Fruit fly (Drosophila melanogaster): ENCODE data around the gene Tep3.

The Tep3 gene

dm6 chr2L:7702383-7703188, at the start of gene Tep3:
Gene Tep3 (plus strand): TSS chr2L:7702805.
- TF ChIP-seq CG17806 (tag; optimal IDR thresholded peaks at IDR 0.05): peak; percentile 51
- peak; percentile 58 for TF ChIP-seq CG14655 (GFP tag; optimal IDR thresholded peaks at IDR 0.05)
- peak; percentile 79 for TF ChIP-seq D1 (tag; optimal IDR thresholded peaks at IDR 0.05)
- peak; percentile 48 for TF ChIP-seq CG8301 (tag; optimal IDR thresholded peaks at IDR 0.05)
- TF ChIP-seq CG32121 (GFP tag; IDR thresholded peaks at IDR 0.05): peak; percentile 16; the same call in 1 of the 2 replicates
- 0 out of 2 replicates have a peak, but pooled peaks have one; percentile 29 for TF ChIP-seq Ets98B (GFP tag; IDR thresholded peaks at IDR 0.05)
- peak; percentile 28 for TF ChIP-seq CG15710 (tag; optimal IDR thresholded peaks at IDR 0.05)
- TF ChIP-seq CG4496 (GFP tag; IDR thresholded peaks at IDR 0.05): no peak; the same call in 2 of the 3 replicates
- no peak for TF ChIP-seq EcR (GFP tag; optimal IDR thresholded peaks at IDR 0.05)
- TF ChIP-seq Pif1B (GFP tag; optimal IDR thresholded peaks at IDR 0.05): peak; percentile 61
- TF ChIP-seq Snoo (tag; optimal IDR thresholded peaks at IDR 0.05): no peak
- TF ChIP-seq CG9948 (tag; optimal IDR thresholded peaks at IDR 0.05): no peak
- no peak for TF ChIP-seq fd96Ca (GFP tag; IDR thresholded peaks at IDR 0.05)
- no peak for TF ChIP-seq CG13204 (GFP tag; optimal IDR thresholded peaks at IDR 0.05)
- peak; percentile 27 for TF ChIP-seq CG34367 (tag; optimal IDR thresholded peaks at IDR 0.05)
- TF ChIP-seq gl (tag; optimal IDR thresholded peaks at IDR 0.05): no peak
- TF ChIP-seq CG8159 (tag; optimal IDR thresholded peaks at IDR 0.05): peak; percentile 64
- TF ChIP-seq CG10348 (GFP tag; IDR thresholded peaks at IDR 0.05): no peak
- TF ChIP-seq CG12605 (GFP tag; IDR thresholded peaks at IDR 0.05): no peak
- TF ChIP-seq Pif1A (GFP tag; optimal IDR thresholded peaks at IDR 0.05): no peak
- TF ChIP-seq rn (GFP tag; IDR thresholded peaks at IDR 0.05): peak; percentile 39; the same call in 1 of the 2 replicates

DNA sequence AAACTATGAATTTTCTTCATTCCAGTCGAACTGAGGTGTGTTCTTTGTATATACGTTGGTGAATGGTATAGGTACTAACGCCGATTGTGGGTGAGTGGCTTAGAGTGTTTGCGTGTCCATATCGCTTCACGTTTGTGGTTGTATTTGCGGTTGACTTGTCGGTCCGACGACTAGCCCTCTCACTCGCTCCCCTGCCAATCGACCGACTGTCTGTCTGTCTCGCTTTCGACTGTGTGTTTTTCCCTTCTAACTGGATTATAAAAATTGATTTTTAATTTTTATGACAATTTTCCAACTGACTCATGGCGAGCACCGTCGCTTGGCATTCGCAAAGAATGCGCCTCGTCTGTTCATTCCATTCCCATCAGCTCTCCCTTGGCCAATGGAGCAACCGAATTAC, 43.0 kb upstream of the Tep3 start:
- no peak for TF ChIP-seq CG12605 (GFP tag; IDR thresholded peaks at IDR 0.05)
- TF ChIP-seq CG14655 (GFP tag; optimal IDR thresholded peaks at IDR 0.05): no peak
- TF ChIP-seq CG10348 (GFP tag; IDR thresholded peaks at IDR 0.05): no peak
- TF ChIP-seq CG8301 (tag; optimal IDR thresholded peaks at IDR 0.05): no peak
- no peak for TF ChIP-seq CG9948 (tag; optimal IDR thresholded peaks at IDR 0.05)
- no peak for TF ChIP-seq Pif1A (GFP tag; optimal IDR thresholded peaks at IDR 0.05)
- no peak for TF ChIP-seq Snoo (tag; optimal IDR thresholded peaks at IDR 0.05)
- TF ChIP-seq gl (tag; optimal IDR thresholded peaks at IDR 0.05): no peak
- TF ChIP-seq CG17806 (tag; optimal IDR thresholded peaks at IDR 0.05): no peak
- no peak for TF ChIP-seq CG34367 (tag; optimal IDR thresholded peaks at IDR 0.05)
- TF ChIP-seq rn (GFP tag; IDR thresholded peaks at IDR 0.05): no peak
- TF ChIP-seq CG32121 (GFP tag; IDR thresholded peaks at IDR 0.05): no peak
- no peak for TF ChIP-seq D1 (tag; optimal IDR thresholded peaks at IDR 0.05)
- TF ChIP-seq CG13204 (GFP tag; optimal IDR thresholded peaks at IDR 0.05): no peak
- TF ChIP-seq CG4496 (GFP tag; IDR thresholded peaks at IDR 0.05): no peak
- no peak for TF ChIP-seq fd96Ca (GFP tag; IDR thresholded peaks at IDR 0.05)
- no peak for TF ChIP-seq CG15710 (tag; optimal IDR thresholded peaks at IDR 0.05)
- TF ChIP-seq EcR (GFP tag; optimal IDR thresholded peaks at IDR 0.05): no peak
- no peak for TF ChIP-seq CG8159 (tag; optimal IDR thresholded peaks at IDR 0.05)
- TF ChIP-seq Ets98B (GFP tag; IDR thresholded peaks at IDR 0.05): no peak

DNA sequence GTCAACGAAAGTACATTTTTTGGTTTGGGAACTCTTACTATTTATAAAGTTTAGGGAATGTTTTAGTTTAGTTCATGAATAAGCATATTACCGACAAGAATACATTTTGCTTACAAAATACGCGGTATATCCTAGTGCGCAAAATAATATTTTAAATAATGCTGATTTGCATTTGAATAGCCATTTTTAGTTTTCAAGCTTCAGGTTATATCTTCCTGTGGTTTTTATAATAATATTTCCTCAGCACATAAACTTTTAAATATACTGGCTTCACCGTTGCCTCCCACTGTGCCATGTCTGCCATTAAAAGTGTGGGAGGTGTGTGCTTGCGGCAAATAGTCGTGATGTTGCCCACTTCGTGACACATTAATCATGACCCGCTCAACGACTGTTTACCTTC, 42.5 kb upstream of the Tep3 start:
- no peak for TF ChIP-seq CG14655 (GFP tag; optimal IDR thresholded peaks at IDR 0.05)
- no peak for TF ChIP-seq Snoo (tag; optimal IDR thresholded peaks at IDR 0.05)
- TF ChIP-seq CG17806 (tag; optimal IDR thresholded peaks at IDR 0.05): no peak
- no peak for TF ChIP-seq fd96Ca (GFP tag; IDR thresholded peaks at IDR 0.05)
- no peak for TF ChIP-seq CG15710 (tag; optimal IDR thresholded peaks at IDR 0.05)
- no peak for TF ChIP-seq CG32121 (GFP tag; IDR thresholded peaks at IDR 0.05)
- TF ChIP-seq CG34367 (tag; optimal IDR thresholded peaks at IDR 0.05): no peak
- TF ChIP-seq Ets98B (GFP tag; IDR thresholded peaks at IDR 0.05): no peak
- no peak for TF ChIP-seq CG8159 (tag; optimal IDR thresholded peaks at IDR 0.05)
- TF ChIP-seq rn (GFP tag; IDR thresholded peaks at IDR 0.05): no peak
- TF ChIP-seq Pif1B (GFP tag; optimal IDR thresholded peaks at IDR 0.05): no peak
- no peak for TF ChIP-seq CG4496 (GFP tag; IDR thresholded peaks at IDR 0.05)
- no peak for TF ChIP-seq CG8301 (tag; optimal IDR thresholded peaks at IDR 0.05)
- TF ChIP-seq CG12605 (GFP tag; IDR thresholded peaks at IDR 0.05): no peak
- TF ChIP-seq CG9948 (tag; optimal IDR thresholded peaks at IDR 0.05): no peak
- TF ChIP-seq CG13204 (GFP tag; optimal IDR thresholded peaks at IDR 0.05): no peak

dm6 chr2L:7665747-7666146, 36.9 kb upstream of the Tep3 start, which contains the start of gene Myo28B1:
Gene Myo28B1 (plus strand): TSS chr2L:7666047.
- TF ChIP-seq Pif1B (GFP tag; optimal IDR thresholded peaks at IDR 0.05): no peak
- no peak for TF ChIP-seq gl (tag; optimal IDR thresholded peaks at IDR 0.05)
- no peak for TF ChIP-seq CG14655 (GFP tag; optimal IDR thresholded peaks at IDR 0.05)
- no peak for TF ChIP-seq CG17806 (tag; optimal IDR thresholded peaks at IDR 0.05)
- TF ChIP-seq D1 (tag; optimal IDR thresholded peaks at IDR 0.05): no peak
- no peak for TF ChIP-seq CG13204 (GFP tag; optimal IDR thresholded peaks at IDR 0.05)
- TF ChIP-seq fd96Ca (GFP tag; IDR thresholded peaks at IDR 0.05): no peak
- no peak for TF ChIP-seq CG4496 (GFP tag; IDR thresholded peaks at IDR 0.05)

DNA sequence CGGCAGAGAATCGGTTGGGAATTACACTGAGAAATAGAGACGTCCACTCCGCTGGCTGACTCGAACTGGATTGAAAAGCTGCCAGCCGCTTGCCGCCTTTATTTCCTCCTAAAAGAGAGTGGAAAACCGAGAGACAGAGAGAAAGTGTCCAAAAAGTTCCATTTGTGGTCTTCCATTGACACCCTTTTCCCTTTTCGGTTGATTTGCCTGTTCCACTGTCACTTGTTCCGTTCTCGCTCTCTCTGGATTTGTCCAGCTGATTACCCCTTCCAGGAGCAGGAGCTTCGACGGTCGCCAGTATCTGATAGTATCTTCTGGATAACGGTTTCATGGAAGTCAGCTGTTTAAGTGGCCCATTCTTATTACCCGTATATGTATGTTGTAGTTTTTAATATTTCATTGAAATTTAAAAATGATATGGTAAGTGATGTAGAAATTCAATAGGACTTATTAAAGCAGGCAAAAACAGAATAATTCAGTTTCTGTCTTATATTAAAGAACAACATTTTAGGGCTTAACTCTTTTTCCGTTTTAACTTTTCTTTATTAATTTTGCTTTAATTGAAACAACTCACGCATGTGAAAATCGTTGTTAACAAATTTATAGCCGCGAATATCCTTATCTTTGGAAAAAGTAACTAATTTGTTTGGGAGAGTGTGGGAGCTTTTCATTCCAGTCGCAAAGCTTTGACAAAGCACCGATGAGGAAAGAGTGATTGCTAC, 27.4 kb upstream of the Tep3 start, which contains the start of gene Slob:
TSS of gene Slob (minus strand) at position 51 of the 722 bp plus-strand sequence.
- TF ChIP-seq CG17806 (tag; optimal IDR thresholded peaks at IDR 0.05): no peak
- TF ChIP-seq CG8159 (tag; optimal IDR thresholded peaks at IDR 0.05): peak; percentile 2
- no peak for TF ChIP-seq fd96Ca (GFP tag; IDR thresholded peaks at IDR 0.05)
- no peak for TF ChIP-seq CG13204 (GFP tag; optimal IDR thresholded peaks at IDR 0.05)
- no peak for TF ChIP-seq CG15710 (tag; optimal IDR thresholded peaks at IDR 0.05)

Measured in whole organism, pupa.